Fruit fly (Drosophila melanogaster) whole organism, embryonic: ENCODE measurements around the gene Cpr97Ea.
A peak's percentile ranks its signal among the peaks of the same experiment; 100 is the strongest.

ENCODE experiments used
- B-H1 ChIP-seq: fragments of 200-800 bp; sonication (Bioruptor generic); IDR thresholded peaks from 3 replicates; pipeline ENCODE4 v1.3.6; 2022; ENCODE audit warnings: missing biosample characterization, missing genetic modification characterization
- CG10267 ChIP-seq: fragments of 200-800 bp; sonication (Bioruptor generic); optimal IDR thresholded peaks from 2 replicates; lab custom pipeline; 2018; ENCODE audit warnings: missing biosample characterization, mild to moderate bottlenecking, missing genetic modification characterization, moderate library complexity
- CG10543 ChIP-seq: fragments of 200-800 bp; sonication (Bioruptor generic); optimal IDR thresholded peaks from 3 replicates; lab custom pipeline; 2017; ENCODE audit warnings: missing biosample characterization, mild to moderate bottlenecking, missing genetic modification characterization, moderate library complexity
- CG10959 ChIP-seq: fragments of 200-800 bp; sonication (Bioruptor generic); IDR thresholded peaks from 2 replicates; pipeline ENCODE4 v1.3.6; 2022; ENCODE audit warnings: missing biosample characterization, missing genetic modification characterization
- CG11085 ChIP-seq: fragments of 200-800 bp; sonication (Bioruptor generic); IDR thresholded peaks from 2 replicates; pipeline ENCODE4 v1.3.6; 2022; ENCODE audit warnings: missing biosample characterization, missing genetic modification characterization
- CG12299 ChIP-seq: fragments of 200-800 bp; sonication (Bioruptor generic); optimal IDR thresholded peaks from 2 replicates; lab custom pipeline; 2018; ENCODE audit warnings: missing biosample characterization, mild to moderate bottlenecking, missing genetic modification characterization
- CG12769 ChIP-seq: fragments of 200-800 bp; sonication (Bioruptor generic); optimal IDR thresholded peaks from 2 replicates; lab custom pipeline; 2019; ENCODE audit warnings: missing biosample characterization, mild to moderate bottlenecking, missing genetic modification characterization, moderate library complexity
- CG13296 ChIP-seq: fragments of 200-800 bp; sonication (Bioruptor generic); optimal IDR thresholded peaks from 3 replicates; lab custom pipeline; 2018; ENCODE audit warnings: missing biosample characterization, mild to moderate bottlenecking, missing genetic modification characterization
- CG14667 ChIP-seq: fragments of 200-800 bp; sonication (Bioruptor generic); IDR thresholded peaks from 2 replicates; pipeline ENCODE4 v1.3.6; 2022; ENCODE audit warnings: missing biosample characterization, missing genetic modification characterization
- CG14710 ChIP-seq: fragments of 200-800 bp; sonication (Bioruptor generic); optimal IDR thresholded peaks from 3 replicates; lab custom pipeline; 2019; ENCODE audit warnings: missing biosample characterization, mild to moderate bottlenecking, missing genetic modification characterization, moderate library complexity
- CG15269 ChIP-seq: fragments of 200-800 bp; sonication (Bioruptor generic); optimal IDR thresholded peaks from 2 replicates; lab custom pipeline; 2018; ENCODE audit warnings: missing biosample characterization, mild to moderate bottlenecking, missing genetic modification characterization, moderate library complexity
- CG15479 ChIP-seq: fragments of 200-800 bp; sonication (Bioruptor generic); optimal IDR thresholded peaks from 3 replicates; lab custom pipeline; 2019; ENCODE audit warnings: missing biosample characterization, mild to moderate bottlenecking, missing genetic modification characterization, moderate library complexity
- CG17361 ChIP-seq: fragments of 200-800 bp; sonication (Bioruptor generic); IDR thresholded peaks from 3 replicates; pipeline ENCODE4 v1.3.6; 2022; ENCODE audit warnings: missing biosample characterization, missing genetic modification characterization
- CG2120 ChIP-seq: fragments of 200-800 bp; sonication (Bioruptor generic); optimal IDR thresholded peaks from 3 replicates; lab custom pipeline; 2016; ENCODE audit warnings: missing biosample characterization, missing genetic modification characterization
- CG2199 ChIP-seq: fragments of 200-800 bp; sonication (Bioruptor generic); IDR thresholded peaks from 3 replicates; pipeline ENCODE4 v1.3.6; 2022; ENCODE audit warnings: missing biosample characterization, missing genetic modification characterization
- CG30403 ChIP-seq: fragments of 200-800 bp; sonication (Bioruptor generic); optimal IDR thresholded peaks from 3 replicates; lab custom pipeline; 2016; ENCODE audit warnings: missing biosample characterization, missing genetic modification characterization
- CG5245 ChIP-seq: fragments of 200-800 bp; sonication (Bioruptor generic); optimal IDR thresholded peaks from 3 replicates; lab custom pipeline; 2016; ENCODE audit warnings: missing biosample characterization, missing genetic modification characterization
- CG5953 ChIP-seq: fragments of 200-800 bp; sonication (Bioruptor generic); IDR thresholded peaks from 2 replicates; pipeline ENCODE4 v1.3.6; 2022; ENCODE audit warnings: missing biosample characterization, missing genetic modification characterization
- CG6683 ChIP-seq: fragments of 200-800 bp; sonication (Bioruptor generic); optimal IDR thresholded peaks from 2 replicates; lab custom pipeline; 2017; ENCODE audit warnings: missing biosample characterization, mild to moderate bottlenecking, missing genetic modification characterization, missing genetic modification reagents
- CG6765 ChIP-seq: fragments of 200-800 bp; sonication (Bioruptor generic); optimal IDR thresholded peaks from 3 replicates; lab custom pipeline; 2017; ENCODE audit warnings: missing biosample characterization, mild to moderate bottlenecking, missing genetic modification characterization
- CG7271 ChIP-seq: fragments of 200-800 bp; sonication (Bioruptor generic); optimal IDR thresholded peaks from 2 replicates; lab custom pipeline; 2018; ENCODE audit warnings: missing biosample characterization, mild to moderate bottlenecking, missing genetic modification characterization, moderate library complexity
- CG8290 ChIP-seq, 3 experiments: fragments of 200-800 bp; sonication (Bioruptor generic); optimal IDR thresholded peaks; 2 replicates each; lab custom pipeline; 2016 to 2019; ENCODE audit warnings: missing biosample characterization in 3 of 3, missing genetic modification characterization in 3 of 3, mild to moderate bottlenecking in 2 of 3, moderate library complexity in 1 of 3
- Deaf1 ChIP-seq: fragments of 200-800 bp; optimal IDR thresholded peaks from 3 replicates; lab custom pipeline; 2019; ENCODE audit warnings: missing biosample characterization, mild to moderate bottlenecking, missing genetic modification characterization, moderate library complexity
- HLH3B ChIP-seq: fragments of 200-800 bp; sonication (Bioruptor generic); IDR thresholded peaks from 2 replicates; pipeline ENCODE4 v1.3.6; 2022; ENCODE audit warnings: missing biosample characterization, missing genetic modification characterization
- HmgZ ChIP-seq: fragments of 200-800 bp; sonication (Bioruptor generic); optimal IDR thresholded peaks from 2 replicates; lab custom pipeline; 2018; ENCODE audit warnings: missing biosample characterization, mild to moderate bottlenecking, missing genetic modification characterization
- Hr3 ChIP-seq: fragments of 200-800 bp; sonication (Bioruptor generic); optimal IDR thresholded peaks from 3 replicates; lab custom pipeline; 2016; ENCODE audit warnings: missing biosample characterization, missing genetic modification characterization
- MESR4 ChIP-seq: fragments of 200-800 bp; sonication (Bioruptor generic); optimal IDR thresholded peaks from 2 replicates; lab custom pipeline; 2018; ENCODE audit warnings: missing biosample characterization, mild to moderate bottlenecking, missing genetic modification characterization, moderate library complexity
- Mrtf ChIP-seq: fragments of 200-800 bp; sonication (Bioruptor generic); IDR thresholded peaks from 3 replicates; pipeline ENCODE4 v1.3.6; 2022; ENCODE audit warnings: missing biosample characterization, missing genetic modification characterization
- Poxn ChIP-seq: fragments of 200-800 bp; sonication (Bioruptor generic); IDR thresholded peaks from 2 replicates; pipeline ENCODE4 v1.3.6; 2022; ENCODE audit warnings: missing biosample characterization, missing genetic modification characterization
- Ptx1 ChIP-seq: fragments of 200-800 bp; sonication (Bioruptor generic); IDR thresholded peaks from 2 replicates; pipeline ENCODE4 v1.3.6; 2022; ENCODE audit warnings: missing biosample characterization, missing genetic modification characterization
- Sox100B ChIP-seq: fragments of 200-800 bp; sonication (Bioruptor generic); optimal IDR thresholded peaks from 3 replicates; lab custom pipeline; 2018; ENCODE audit warnings: missing biosample characterization, mild to moderate bottlenecking, missing genetic modification characterization
- Sox102F ChIP-seq: fragments of 200-800 bp; sonication (Bioruptor generic); optimal IDR thresholded peaks from 2 replicates; lab custom pipeline; 2018; ENCODE audit warnings: missing biosample characterization, mild to moderate bottlenecking, missing genetic modification characterization, moderate library complexity
- Vsx1 ChIP-seq: fragments of 200-800 bp; sonication (Bioruptor generic); optimal IDR thresholded peaks from 2 replicates; lab custom pipeline; 2017; ENCODE audit warnings: missing biosample characterization, mild to moderate bottlenecking, missing genetic modification characterization, missing genetic modification reagents
- ap ChIP-seq: fragments of 200-800 bp; sonication (Bioruptor generic); IDR thresholded peaks from 2 replicates; pipeline ENCODE4 v1.3.6; 2022; ENCODE audit warnings: missing biosample characterization, missing genetic modification characterization
- chn ChIP-seq: fragments of 200-800 bp; sonication (Bioruptor generic); optimal IDR thresholded peaks from 2 replicates; lab custom pipeline; 2016; ENCODE audit warnings: missing biosample characterization, missing genetic modification characterization
- dan ChIP-seq: fragments of 200-800 bp; sonication (Bioruptor generic); IDR thresholded peaks from 2 replicates; pipeline ENCODE4 v1.3.6; 2022; ENCODE audit warnings: missing biosample characterization, missing genetic modification characterization
- danr ChIP-seq: fragments of 200-800 bp; sonication (Bioruptor generic); IDR thresholded peaks from 2 replicates; pipeline ENCODE4 v1.3.6; 2022; ENCODE audit warnings: missing biosample characterization, missing genetic modification characterization
- gcm2 ChIP-seq: fragments of 200-800 bp; sonication (Bioruptor generic); optimal IDR thresholded peaks from 2 replicates; lab custom pipeline; 2016; ENCODE audit warnings: missing biosample characterization, missing genetic modification characterization
- gsb-n ChIP-seq: fragments of 200-800 bp; sonication (Bioruptor generic); optimal IDR thresholded peaks from 3 replicates; lab custom pipeline; 2018; ENCODE audit warnings: missing biosample characterization, mild to moderate bottlenecking, missing genetic modification characterization
- hkb ChIP-seq, 2 experiments: fragments of 200-800 bp in 1 of 2; fragments of >200 bp in 1 of 2; sonication (Bioruptor generic) in 1 of 2; IDR thresholded peaks in 1 of 2; optimal IDR thresholded peaks in 1 of 2; 2 replicates each; pipeline versions ENCODE4 v1.3.6 to Lab custom; 2017 to 2022; ENCODE audit warnings: missing biosample characterization in 1 of 2, missing genetic modification characterization in 1 of 2
- kay ChIP-seq: fragments of 200-800 bp; sonication (Bioruptor generic); optimal IDR thresholded peaks from 2 replicates; lab custom pipeline; 2016; ENCODE audit warnings: missing biosample characterization, missing genetic modification characterization
- ken ChIP-seq: fragments of 200-800 bp; sonication (Bioruptor generic); IDR thresholded peaks from 3 replicates; pipeline ENCODE4 v1.3.6; 2022; ENCODE audit warnings: missing biosample characterization, missing genetic modification characterization
- kni ChIP-seq: fragments of 200-800 bp; sonication (Bioruptor generic); optimal IDR thresholded peaks from 3 replicates; lab custom pipeline; 2017; ENCODE audit warnings: mild to moderate bottlenecking, missing biosample characterization, missing genetic modification reagents, missing genetic modification characterization
- lmd ChIP-seq: fragments of 200-800 bp; sonication (Bioruptor generic); IDR thresholded peaks from 2 replicates; pipeline ENCODE4 v1.3.6; 2022; ENCODE audit warnings: missing biosample characterization, missing genetic modification characterization
- pnt ChIP-seq: fragments of 200-800 bp; sonication (Bioruptor generic); optimal IDR thresholded peaks from 3 replicates; lab custom pipeline; 2016; ENCODE audit warnings: missing biosample characterization, missing genetic modification characterization
- row ChIP-seq: fragments of 200-800 bp; sonication (Bioruptor generic); IDR thresholded peaks from 3 replicates; pipeline ENCODE4 v1.3.6; 2022; ENCODE audit warnings: missing biosample characterization, missing genetic modification characterization
- scrt ChIP-seq: fragments of 200-800 bp; sonication (Bioruptor generic); optimal IDR thresholded peaks from 2 replicates; lab custom pipeline; 2018; ENCODE audit warnings: missing biosample characterization, mild to moderate bottlenecking, missing genetic modification characterization, moderate library complexity
- sens ChIP-seq: fragments of 200-800 bp; sonication (Bioruptor generic); peaks from one replicate; lab custom pipeline; 2016; ENCODE audit warnings: missing biosample characterization, missing genetic modification characterization
- shn ChIP-seq: fragments of 200-800 bp; sonication (Bioruptor generic); optimal IDR thresholded peaks from 3 replicates; lab custom pipeline; 2016; ENCODE audit warnings: missing biosample characterization, missing genetic modification characterization
- tap ChIP-seq: fragments of 200-800 bp; optimal IDR thresholded peaks from 3 replicates; lab custom pipeline; 2019; ENCODE audit warnings: missing biosample characterization, mild to moderate bottlenecking, missing genetic modification characterization, moderate library complexity
- wor ChIP-seq: fragments of 200-800 bp; sonication (Bioruptor generic); IDR thresholded peaks from 2 replicates; pipeline ENCODE4 v1.3.6; 2022; ENCODE audit warnings: missing biosample characterization, missing genetic modification characterization

Cpr97Ea gene

DNA sequence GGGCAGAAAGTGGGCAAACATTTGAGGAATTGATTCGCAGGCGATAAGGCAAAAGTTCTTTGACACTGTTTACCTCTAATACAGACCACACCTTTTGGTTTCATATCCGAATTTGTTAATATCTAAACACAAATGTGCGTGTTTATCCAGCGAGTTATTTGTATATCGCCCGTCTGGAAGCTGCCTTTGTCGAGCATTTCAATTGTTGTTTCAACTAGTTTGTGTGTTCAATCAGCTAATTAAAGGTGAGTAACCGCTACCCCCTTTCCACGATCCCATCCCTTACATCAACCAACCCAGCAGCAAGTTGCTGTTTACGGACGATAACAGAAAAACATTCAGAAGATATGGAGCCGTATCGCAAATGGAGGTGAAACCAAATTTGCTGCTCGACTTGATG is 43.8 kb upstream of the Cpr97Ea start (continued):
- TF ChIP-seq Ptx1 (GFP tag; lab: Robert Waterston, UW) (no peak), gsb-n (tag; lab: Kevin White, UChicago) (no peak), ap (GFP tag; lab: Robert Waterston, UW) (no peak), CG2199 (GFP tag; lab: Robert Waterston, UW) (no peak), MESR4 (GFP tag; lab: Kevin White, UChicago) (no peak), CG17361 (GFP tag; lab: Robert Waterston, UW) (no peak), Hr3 (GFP tag; lab: Kevin White, UChicago) (no peak), CG11085 (peak; percentile 46; the same call in 1 of the 2 replicates), CG12299 (peak; percentile 8), kay (GFP tag; lab: Kevin White, UChicago) (no peak), HLH3B (peak; percentile 31; the same call in 1 of the 2 replicates), CG13296 (GFP tag; lab: Kevin White, UChicago) (peak; percentile 61), chn (GFP tag; lab: Kevin White, UChicago) (no peak), CG8290 (GFP tag; optimal IDR thresholded peaks at IDR 0.05; lab: Kevin White, UChicago) (no peak), CG8290 (tag; optimal IDR thresholded peaks at IDR 0.05; lab: Kevin White, UChicago) (peak in 1 of 2 experiments; percentile 93), CG10543 (peak; percentile 57), row (GFP tag; lab: Robert Waterston, UW) (no peak), dan (GFP tag; lab: Robert Waterston, UW) (no peak), scrt (GFP tag; lab: Kevin White, UChicago) (peak; percentile 52), Sox100B (GFP tag; lab: Kevin White, UChicago) (no peak), CG12769 (tag; lab: Kevin White, UChicago) (peak; percentile 89), wor (no peak), Sox102F (GFP tag; lab: Kevin White, UChicago) (peak; percentile 33), CG5245 (GFP tag; lab: Kevin White, UChicago) (no peak), CG2120 (GFP tag; lab: Kevin White, UChicago) (peak; percentile 75), Vsx1 (GFP tag; lab: Kevin White, UChicago) (peak; percentile 71), CG14667 (GFP tag; lab: Robert Waterston, UW) (no peak), gcm2 (no peak), kni (no peak), CG6683 (GFP tag; lab: Kevin White, UChicago) (peak; percentile 49), ken (no peak), CG5953 (0 out of 2 replicates have a peak, but pooled peaks have one; percentile 39), CG30403 (GFP tag; lab: Kevin White, UChicago) (no peak), CG7271 (tag; lab: Kevin White, UChicago) (no peak), Mrtf (GFP tag; lab: Robert Waterston, UW) (0 out of 3 replicates have a peak, but pooled peaks have one; percentile 29), lmd (GFP tag; lab: Robert Waterston, UW) (peak; percentile 28; the same call in 1 of the 2 replicates), sens (GFP tag; lab: Kevin White, UChicago) (no peak), CG6765 (GFP tag; lab: Kevin White, UChicago) (peak; percentile 73), Poxn (GFP tag; lab: Robert Waterston, UW) (no peak), CG10267 (no peak), hkb (optimal IDR thresholded peaks at IDR 0.05; lab: Kevin White, UChicago) (no peak), hkb (GFP tag; IDR thresholded peaks at IDR 0.05; lab: Robert Waterston, UW) (peak; percentile 53), shn (GFP tag; lab: Kevin White, UChicago) (peak; percentile 33), tap (no peak), pnt (no peak), B-H1 (no peak), HmgZ (tag; lab: Kevin White, UChicago) (peak; percentile 54), CG10959 (GFP tag; lab: Robert Waterston, UW) (no peak), Deaf1 (no peak), danr (GFP tag; lab: Robert Waterston, UW) (no peak), CG15479 (GFP tag; lab: Kevin White, UChicago) (no peak), CG15269 (peak; percentile 7), CG14710 (no peak)
